Worm (Caenorhabditis elegans) whole organism, mixed stage, embryonic: ENCODE measurements around the gene F21G4.1.

Experiments used
- ceh-39 ChIP-seq: fragments of 150-350 bp; optimal IDR thresholded peaks from 2 replicates; lab custom pipeline; 2014; ENCODE audit warnings: missing biosample characterization, missing genetic modification characterization
- ces-1 ChIP-seq: fragments of 150-350 bp; optimal IDR thresholded peaks from 2 replicates; lab custom pipeline; 2014; ENCODE audit warnings: missing biosample characterization, missing genetic modification reagents, missing genetic modification characterization
- cnd-1 ChIP-seq: fragments of 200-800 bp; sonication (Bioruptor generic); optimal IDR thresholded peaks from 2 replicates; lab custom pipeline; 2018; ENCODE audit warnings: mild to moderate bottlenecking, missing genetic modification characterization, missing compliant biosample characterization
- elt-1 ChIP-seq: sonication (generic microtip); optimal IDR thresholded peaks from 2 replicates; lab custom pipeline; 2017; ENCODE audit warnings: missing genetic modification characterization, mild to moderate bottlenecking, missing compliant biosample characterization, antibody characterized with exemption, moderate library complexity, borderline replicate concordance; ENCODE audit not compliant: insufficient read depth
- nhr-12 ChIP-seq: fragments of 150-350 bp; optimal IDR thresholded peaks from 2 replicates; lab custom pipeline; 2014; ENCODE audit warnings: missing biosample characterization, missing genetic modification characterization
- nhr-76 ChIP-seq: sonication (generic microtip); optimal IDR thresholded peaks from 2 replicates; lab custom pipeline; 2017; ENCODE audit warnings: missing biosample characterization, missing genetic modification characterization
- snpc-4 ChIP-seq: fragments of 150-350 bp; optimal IDR thresholded peaks from 2 replicates; lab custom pipeline; 2014; ENCODE audit warnings: missing biosample characterization, missing genetic modification characterization
- unc-62 ChIP-seq: fragments of 150-350 bp; optimal IDR thresholded peaks from 2 replicates; lab custom pipeline; 2014; ENCODE audit warnings: missing biosample characterization, missing genetic modification reagents, missing genetic modification characterization
- ztf-11 ChIP-seq: fragments of 150-350 bp; optimal IDR thresholded peaks from 2 replicates; lab custom pipeline; 2014; ENCODE audit warnings: missing biosample characterization, missing genetic modification characterization

DNA sequence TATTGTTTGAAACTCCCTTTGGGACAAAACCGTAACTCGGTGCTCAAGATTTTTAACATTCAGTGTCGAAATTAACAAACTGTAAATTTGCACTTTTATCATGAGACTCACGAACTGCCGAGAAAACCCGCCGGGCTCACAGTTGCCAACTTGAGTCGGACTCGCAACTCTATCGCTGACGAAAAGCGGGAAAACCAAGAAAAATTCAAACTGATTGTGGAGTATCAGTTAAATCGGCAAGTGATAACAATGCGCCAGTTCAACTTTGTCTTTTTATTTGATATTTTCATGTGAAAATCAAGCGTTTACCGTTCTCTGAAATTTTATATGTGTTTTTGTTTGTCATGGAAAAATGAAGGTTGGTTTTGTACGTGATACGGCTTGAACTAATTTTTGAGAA, 9.6 kb downstream of the F21G4.1 start:
- TF ChIP-seq elt-1 (tag; lab: Kevin White, UChicago) (no peak), snpc-4 (tag; lab: Kevin White, UChicago) (no peak), nhr-76 (no peak), cnd-1 (no peak), ces-1 (no peak), nhr-12 (tag; lab: Kevin White, UChicago) (no peak), ztf-11 (tag; lab: Kevin White, UChicago) (no peak), unc-62 (GFP tag; lab: Kevin White, UChicago) (no peak), ceh-39 (no peak)
